Fruit fly (Drosophila melanogaster) whole organism, prepupa: ENCODE data around the gene CG10550.

Source experiments
- CG10669 ChIP-seq: fragments of 200-800 bp; sonication (Bioruptor generic); optimal IDR thresholded peaks from 3 replicates; lab custom pipeline; 2018; ENCODE audit warnings: missing biosample characterization, mild to moderate bottlenecking, missing genetic modification characterization, moderate library complexity
- CG15336 ChIP-seq: fragments of 200-800 bp; sonication (Bioruptor generic); IDR thresholded peaks from 2 replicates; pipeline ENCODE4 v1.3.6; 2022; ENCODE audit warnings: missing biosample characterization, missing genetic modification characterization
- CG31627 ChIP-seq: fragments of 200-800 bp; sonication (Bioruptor generic); optimal IDR thresholded peaks from 3 replicates; lab custom pipeline; 2016; ENCODE audit warnings: missing biosample characterization, missing genetic modification characterization
- CG6854 ChIP-seq: fragments of 200-800 bp; sonication (Bioruptor generic); optimal IDR thresholded peaks from 2 replicates; lab custom pipeline; 2017; ENCODE audit warnings: missing biosample characterization, mild to moderate bottlenecking, missing genetic modification characterization
- CG7368 ChIP-seq: fragments of 200-800 bp; sonication (Bioruptor generic); optimal IDR thresholded peaks from 3 replicates; lab custom pipeline; 2016; ENCODE audit warnings: missing biosample characterization, missing genetic modification characterization
- Lpt ChIP-seq: fragments of 200-800 bp; sonication (Bioruptor generic); optimal IDR thresholded peaks from 3 replicates; lab custom pipeline; 2016; ENCODE audit warnings: missing biosample characterization, missing genetic modification characterization
- OdsH ChIP-seq: fragments of 200-800 bp; sonication (Bioruptor generic); optimal IDR thresholded peaks from 3 replicates; lab custom pipeline; 2016; ENCODE audit warnings: missing biosample characterization, missing genetic modification characterization
- Sox15 ChIP-seq: fragments of 200-800 bp; sonication (Bioruptor generic); optimal IDR thresholded peaks from 3 replicates; lab custom pipeline; 2016; ENCODE audit warnings: missing biosample characterization, missing genetic modification characterization
- net ChIP-seq: fragments of 200-800 bp; sonication (Bioruptor generic); optimal IDR thresholded peaks from 3 replicates; lab custom pipeline; 2016; ENCODE audit warnings: missing biosample characterization, missing genetic modification characterization
- ss ChIP-seq, 2 experiments: fragments of 200-800 bp; sonication (Bioruptor generic); optimal IDR thresholded peaks; 2 replicates in 1 of 2; 3 replicates in 1 of 2; lab custom pipeline; 2017 to 2018; ENCODE audit warnings: mild to moderate bottlenecking in 2 of 2, missing biosample characterization in 2 of 2, missing genetic modification characterization in 2 of 2, moderate library complexity in 1 of 2
- svp ChIP-seq: fragments of 200-800 bp; sonication (Bioruptor generic); peaks from one replicate; lab custom pipeline; 2016; ENCODE audit warnings: missing biosample characterization, missing genetic modification characterization

DNA sequence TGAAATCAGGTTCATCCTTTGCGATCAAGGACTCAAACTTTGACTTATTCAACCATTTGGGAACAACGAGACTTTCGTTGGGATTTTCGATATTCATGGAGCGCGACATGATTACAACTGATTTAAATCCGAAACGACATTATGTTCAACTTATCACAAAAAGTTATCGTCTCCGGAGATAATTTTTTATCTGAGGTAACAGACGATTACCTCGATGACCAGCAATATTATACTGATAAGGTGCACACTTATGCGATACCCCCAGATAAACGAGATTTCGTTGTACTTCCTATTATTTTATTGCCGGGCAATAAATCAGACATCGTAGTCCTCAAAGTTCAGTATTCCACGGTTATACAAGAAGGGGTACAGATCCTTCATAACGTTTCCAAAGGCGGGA lies 10.5 kb downstream of the CG10550 start, which contains the start of gene CG31097:
- TF ChIP-seq CG10669 (GFP tag; lab: Kevin White, UChicago) (no peak), CG31627 (GFP tag; lab: Kevin White, UChicago) (no peak), CG15336 (no peak), net (GFP tag; lab: Kevin White, UChicago) (no peak), CG6854 (GFP tag; lab: Kevin White, UChicago) (no peak), svp (GFP tag; lab: Kevin White, UChicago) (no peak), OdsH (no peak), Lpt (GFP tag; lab: Kevin White, UChicago) (no peak), Sox15 (no peak), ss (GFP tag; optimal IDR thresholded peaks at IDR 0.05; lab: Kevin White, UChicago) (no peak), CG7368 (GFP tag; lab: Kevin White, UChicago) (no peak)
